Worm (Caenorhabditis elegans) whole organism, L1 larva: ENCODE data around the gene slc-36.2.

Source experiments
- C04F5.9 ChIP-seq: sonication (generic microtip); optimal IDR thresholded peaks from 2 replicates; lab custom pipeline; 2016; ENCODE audit warnings: missing genetic modification characterization, missing compliant biosample characterization
- C16A3.4 ChIP-seq: fragments of 150-350 bp; optimal IDR thresholded peaks from 2 replicates; lab custom pipeline; 2014; ENCODE audit warnings: missing biosample characterization, missing genetic modification characterization
- Y116A8C.19 ChIP-seq: sonication (generic microtip); optimal IDR thresholded peaks from 2 replicates; lab custom pipeline; 2016; ENCODE audit warnings: missing compliant biosample characterization, missing genetic modification characterization, borderline replicate concordance
- alr-1 ChIP-seq: fragments of 200-800 bp; sonication (Bioruptor generic); optimal IDR thresholded peaks from 2 replicates; lab custom pipeline; 2018; ENCODE audit warnings: borderline replicate concordance, mild to moderate bottlenecking, missing genetic modification characterization, missing compliant biosample characterization
- ama-1 ChIP-seq: fragments of 150-350 bp; optimal IDR thresholded peaks from 2 replicates; lab custom pipeline; 2014
- ceh-82 ChIP-seq, 3 experiments: fragments of 150-350 bp in 1 of 3; sonication (generic microtip) in 2 of 3; optimal IDR thresholded peaks; 2 replicates each; lab custom pipeline; 2014 to 2017; ENCODE audit warnings: missing biosample characterization in 3 of 3, missing genetic modification characterization in 3 of 3
- ceh-88 ChIP-seq: fragments of 200-800 bp; sonication (Bioruptor generic); IDR thresholded peaks from 2 replicates; pipeline ENCODE4 v1.3.6; 2022; ENCODE audit warnings: missing genetic modification characterization, missing compliant biosample characterization
- ceh-90 ChIP-seq: sonication (generic microtip); optimal IDR thresholded peaks from 2 replicates; lab custom pipeline; 2016; ENCODE audit warnings: missing genetic modification characterization, missing compliant biosample characterization
- ces-1 ChIP-seq: fragments of 150-350 bp; optimal IDR thresholded peaks from 2 replicates; lab custom pipeline; 2014; ENCODE audit warnings: missing biosample characterization, missing genetic modification reagents, missing genetic modification characterization
- dpl-1 ChIP-seq, 3 experiments: fragments of 150-350 bp in 2 of 3; sonication (generic microtip) in 1 of 3; optimal IDR thresholded peaks; 2 replicates each; lab custom pipeline; 2014 to 2017; ENCODE audit warnings: missing biosample characterization in 3 of 3, missing genetic modification characterization in 3 of 3, missing genetic modification reagents in 3 of 3
- efl-1 ChIP-seq, 4 experiments: fragments of 150-350 bp; optimal IDR thresholded peaks in 3 of 4; peaks in 1 of 4; 1 replicate in 1 of 4; 2 replicates in 3 of 4; lab custom pipeline; 2014; ENCODE audit warnings: missing biosample characterization in 2 of 4, missing genetic modification characterization in 2 of 4, missing genetic modification reagents in 2 of 4
- egl-13 ChIP-seq: sonication (generic microtip); optimal IDR thresholded peaks from 2 replicates; lab custom pipeline; 2016; ENCODE audit warnings: missing genotype, missing genetic modification reagents, missing genetic modification characterization, missing compliant biosample characterization
- elt-2 ChIP-seq: sonication (generic microtip); optimal IDR thresholded peaks from 2 replicates; lab custom pipeline; 2016; ENCODE audit warnings: missing genetic modification characterization, mild to moderate bottlenecking, inconsistent platforms, missing compliant biosample characterization, missing genetic modification reagents
- fkh-4 ChIP-seq: sonication (generic microtip); optimal IDR thresholded peaks from 2 replicates; lab custom pipeline; 2016; ENCODE audit warnings: missing compliant biosample characterization, missing genetic modification characterization, borderline replicate concordance
- fkh-8 ChIP-seq: sonication (generic microtip); optimal IDR thresholded peaks from 2 replicates; lab custom pipeline; 2016; ENCODE audit warnings: mild to moderate bottlenecking, missing genetic modification characterization, missing compliant biosample characterization
- grh-1 ChIP-seq: fragments of 200-800 bp; sonication (Bioruptor generic); IDR thresholded peaks from 2 replicates; pipeline ENCODE4 v1.3.6; 2022; ENCODE audit warnings: missing genetic modification reagents, missing genetic modification characterization, missing compliant biosample characterization
- hlh-17 ChIP-seq: fragments of 200-800 bp; sonication (Bioruptor generic); optimal IDR thresholded peaks from 2 replicates; lab custom pipeline; 2018; ENCODE audit warnings: missing genetic modification characterization, mild to moderate bottlenecking, missing compliant biosample characterization, moderate library complexity, borderline replicate concordance
- irx-1 ChIP-seq: sonication (generic microtip); optimal IDR thresholded peaks from 2 replicates; lab custom pipeline; 2016; ENCODE audit warnings: missing genetic modification characterization, missing compliant biosample characterization
- isw-1 ChIP-seq: fragments of 200-800 bp; sonication (Bioruptor generic); IDR thresholded peaks from 2 replicates; pipeline ENCODE4 v1.3.6; 2022; ENCODE audit warnings: missing genetic modification characterization, missing compliant biosample characterization
- lin-15B ChIP-seq: fragments of 150-350 bp; sonication (generic microtip); optimal IDR thresholded peaks from 3 replicates; lab custom pipeline; 2014; ENCODE audit warnings: missing biosample characterization, missing genetic modification characterization
- lin-35 ChIP-seq, 2 experiments: fragments of 150-350 bp; optimal IDR thresholded peaks; 2 replicates each; lab custom pipeline; 2014; ENCODE audit warnings: missing biosample characterization in 2 of 2, missing genetic modification characterization in 2 of 2, missing genetic modification reagents in 2 of 2
- lir-3 ChIP-seq: sonication (generic microtip); optimal IDR thresholded peaks from 2 replicates; lab custom pipeline; 2016; ENCODE audit warnings: mild to moderate bottlenecking, missing genetic modification characterization, moderate library complexity, missing compliant biosample characterization; ENCODE audit not compliant: poor library complexity
- mdl-1 ChIP-seq, 2 experiments: fragments of 150-350 bp; optimal IDR thresholded peaks; 2 replicates each; lab custom pipeline; 2014 to 2017; ENCODE audit warnings: missing biosample characterization in 2 of 2, missing genetic modification characterization in 2 of 2, inconsistent platforms in 1 of 2
- mef-2 ChIP-seq: fragments of 150-350 bp; optimal IDR thresholded peaks from 2 replicates; lab custom pipeline; 2014; ENCODE audit warnings: missing biosample characterization, missing genetic modification characterization
- mep-1 ChIP-seq: fragments of 150-350 bp; optimal IDR thresholded peaks from 2 replicates; lab custom pipeline; 2014; ENCODE audit warnings: missing biosample characterization, missing genetic modification characterization
- nhr-11 ChIP-seq: fragments of 150-350 bp; optimal IDR thresholded peaks from 2 replicates; lab custom pipeline; 2014; ENCODE audit warnings: missing biosample characterization, missing genetic modification characterization
- nhr-19 ChIP-seq: fragments of 200-800 bp; sonication (Bioruptor generic); conservative IDR thresholded peaks from 2 replicates; pipeline ENCODE4 v1.3.6; 2022; ENCODE audit warnings: missing genetic modification characterization, missing compliant biosample characterization
- nhr-20 ChIP-seq: sonication (generic microtip); optimal IDR thresholded peaks from 2 replicates; lab custom pipeline; 2016; ENCODE audit warnings: mild to moderate bottlenecking, missing genetic modification characterization, missing compliant biosample characterization
- nhr-237 ChIP-seq: fragments of 150-350 bp; optimal IDR thresholded peaks from 2 replicates; lab custom pipeline; 2014; ENCODE audit warnings: missing biosample characterization, missing genetic modification characterization
- nhr-47 ChIP-seq: sonication (generic microtip); optimal IDR thresholded peaks from 2 replicates; lab custom pipeline; 2016; ENCODE audit warnings: mild to moderate bottlenecking, missing genetic modification characterization, moderate library complexity, missing compliant biosample characterization
- nhr-71 ChIP-seq: sonication (generic microtip); optimal IDR thresholded peaks from 2 replicates; lab custom pipeline; 2016; ENCODE audit warnings: mild to moderate bottlenecking, missing genetic modification characterization, moderate library complexity, missing compliant biosample characterization
- nhr-76 ChIP-seq: sonication (generic microtip); optimal IDR thresholded peaks from 2 replicates; lab custom pipeline; 2017; ENCODE audit warnings: missing biosample characterization, missing genetic modification characterization
- nhr-77 ChIP-seq: fragments of 150-350 bp; optimal IDR thresholded peaks from 2 replicates; lab custom pipeline; 2014; ENCODE audit warnings: missing biosample characterization, missing genetic modification characterization
- nhr-85 ChIP-seq: sonication (generic microtip); peaks from one replicate; lab custom pipeline; 2016; ENCODE audit warnings: missing genetic modification characterization, inconsistent platforms, missing compliant biosample characterization
- nhr-90 ChIP-seq: sonication (generic microtip); optimal IDR thresholded peaks from 2 replicates; lab custom pipeline; 2016; ENCODE audit warnings: mild to moderate bottlenecking, missing genetic modification characterization, missing compliant biosample characterization; ENCODE audit not compliant: poor library complexity
- pag-3 ChIP-seq: sonication (generic microtip); optimal IDR thresholded peaks from 2 replicates; lab custom pipeline; 2017; ENCODE audit warnings: missing genetic modification characterization, mild to moderate bottlenecking, missing compliant biosample characterization, antibody characterized with exemption, borderline replicate concordance; ENCODE audit not compliant: insufficient read depth
- pax-3 ChIP-seq: fragments of 200-800 bp; sonication (Bioruptor generic); optimal IDR thresholded peaks from 2 replicates; lab custom pipeline; 2018; ENCODE audit warnings: mild to moderate bottlenecking, missing genetic modification characterization, moderate library complexity, missing compliant biosample characterization
- skn-1 ChIP-seq: fragments of 150-350 bp; optimal IDR thresholded peaks from 2 replicates; lab custom pipeline; 2014; ENCODE audit warnings: missing biosample characterization, missing genetic modification characterization
- snpc-4 ChIP-seq: fragments of 150-350 bp; optimal IDR thresholded peaks from 2 replicates; lab custom pipeline; 2014; ENCODE audit warnings: missing biosample characterization, missing genetic modification characterization
- snu-23 ChIP-seq: sonication (generic microtip); optimal IDR thresholded peaks from 2 replicates; lab custom pipeline; 2016; ENCODE audit warnings: missing genetic modification characterization, missing compliant biosample characterization
- sptf-1 ChIP-seq: fragments of 150-350 bp; optimal IDR thresholded peaks from 2 replicates; lab custom pipeline; 2014; ENCODE audit warnings: missing biosample characterization, missing genetic modification characterization
- swsn-7 ChIP-seq: sonication (generic microtip); optimal IDR thresholded peaks from 2 replicates; lab custom pipeline; 2016; ENCODE audit warnings: missing genetic modification characterization, missing compliant biosample characterization
- tbx-2 ChIP-seq: sonication (generic microtip); optimal IDR thresholded peaks from 2 replicates; lab custom pipeline; 2016; ENCODE audit warnings: missing genetic modification characterization, missing compliant biosample characterization
- tlp-1 ChIP-seq: fragments of 150-350 bp; optimal IDR thresholded peaks from 2 replicates; lab custom pipeline; 2014; ENCODE audit warnings: missing biosample characterization, missing genetic modification characterization
- unc-62 ChIP-seq: fragments of 150-350 bp; optimal IDR thresholded peaks from 2 replicates; lab custom pipeline; 2014; ENCODE audit warnings: missing biosample characterization, missing genetic modification reagents, missing genetic modification characterization
- unc-86 ChIP-seq: sonication (generic microtip); optimal IDR thresholded peaks from 2 replicates; lab custom pipeline; 2016; ENCODE audit warnings: missing genetic modification characterization, missing compliant biosample characterization
- unc-98 ChIP-seq: fragments of 200-800 bp; sonication (Bioruptor generic); IDR thresholded peaks from 2 replicates; pipeline ENCODE4 v1.3.6; 2022; ENCODE audit warnings: missing genetic modification characterization, missing compliant biosample characterization
- xbp-1 ChIP-seq: sonication (generic microtip); optimal IDR thresholded peaks from 2 replicates; lab custom pipeline; 2016; ENCODE audit warnings: missing genetic modification characterization, missing compliant biosample characterization
- zag-1 ChIP-seq: fragments of 150-350 bp; optimal IDR thresholded peaks from 2 replicates; lab custom pipeline; 2014; ENCODE audit warnings: missing biosample characterization, missing genetic modification characterization
- zip-4 ChIP-seq: fragments of 200-800 bp; sonication (Bioruptor generic); optimal IDR thresholded peaks from 2 replicates; lab custom pipeline; 2018; ENCODE audit warnings: mild to moderate bottlenecking, missing genetic modification characterization, moderate library complexity, missing compliant biosample characterization
- ztf-11 ChIP-seq, 2 experiments: sonication (generic microtip); optimal IDR thresholded peaks; 2 replicates each; lab custom pipeline; 2016 to 2017; ENCODE audit warnings: missing genetic modification characterization in 2 of 2, missing biosample characterization in 1 of 2, missing compliant biosample characterization in 1 of 2
- ztf-4 ChIP-seq: fragments of 150-350 bp; optimal IDR thresholded peaks from 2 replicates; lab custom pipeline; 2014; ENCODE audit warnings: missing biosample characterization, missing genetic modification characterization

Gene slc-36.2

DNA sequence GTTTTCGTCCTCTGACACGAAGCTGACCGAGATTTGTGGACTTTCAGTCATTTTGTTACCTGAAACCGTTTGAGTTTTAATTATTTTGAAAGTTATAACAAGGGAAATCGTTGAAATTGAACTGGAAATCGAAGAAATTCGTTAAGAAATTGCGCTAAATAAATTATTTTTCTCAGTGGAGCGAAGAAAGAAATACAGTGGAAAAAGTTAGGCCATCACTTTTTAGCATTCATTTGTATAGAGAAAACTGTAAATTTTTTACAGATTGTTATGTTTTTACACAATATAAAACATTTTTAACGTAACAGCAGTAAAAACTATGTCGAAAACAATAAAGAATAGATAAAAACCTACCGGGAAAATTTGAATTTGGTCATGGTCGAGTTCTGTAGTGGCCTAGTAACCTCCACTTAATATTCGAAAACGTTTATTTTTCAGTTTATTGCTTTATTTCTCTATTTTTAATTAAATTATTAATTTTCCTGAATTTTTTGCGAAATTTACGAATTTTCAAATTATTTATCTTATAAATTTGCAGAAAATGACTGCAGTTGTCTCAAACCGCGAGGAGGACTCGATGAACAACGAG lies 38.0 kb upstream of the slc-36.2 start, which contains the start of the genes gldi-1 and prp-21:
gldi-1 (minus strand) TSS at position 51 of the 589 bp plus-strand sequence.
prp-21 (plus strand) TSS at position 539 of the 589 bp plus-strand sequence.
- no peak for TF ChIP-seq unc-86 (tag; lab: Kevin White, UChicago)
- peak; percentile 3 for TF ChIP-seq nhr-90
- no peak for TF ChIP-seq skn-1 (tag; lab: Kevin White, UChicago)
- no peak for TF ChIP-seq hlh-17 (GFP tag; lab: Kevin White, UChicago)
- TF ChIP-seq C04F5.9 (tag; lab: Kevin White, UChicago) = no peak
- peak; percentile 16 for TF ChIP-seq mep-1 (tag; lab: Kevin White, UChicago)
- no peak for TF ChIP-seq nhr-77 (tag; lab: Kevin White, UChicago)
- peak; percentile 35 for TF ChIP-seq xbp-1 (tag; lab: Kevin White, UChicago)
- peak; percentile 49 for TF ChIP-seq lin-15B (tag; lab: Kevin White, UChicago)
- TF ChIP-seq ceh-90 (tag; lab: Kevin White, UChicago) = peak; percentile 79
- TF ChIP-seq tbx-2 (tag; lab: Kevin White, UChicago) = peak; percentile 37
- peak; percentile 79 for TF ChIP-seq nhr-85 (tag; lab: Kevin White, UChicago)
- no peak for TF ChIP-seq ztf-4 (tag; lab: Kevin White, UChicago)
- TF ChIP-seq elt-2 (tag; lab: Kevin White, UChicago) = no peak
- peak; percentile 55 for TF ChIP-seq fkh-4 (tag; lab: Kevin White, UChicago)
- peak in 1 of 2 experiments; percentile 63 for TF ChIP-seq ztf-11 (tag; optimal IDR thresholded peaks at IDR 0.05; lab: Kevin White, UChicago)
- TF ChIP-seq mdl-1 (tag; optimal IDR thresholded peaks at IDR 0.05; lab: Kevin White, UChicago) = no peak
- TF ChIP-seq sptf-1 (tag; lab: Kevin White, UChicago) = no peak
- no peak for TF ChIP-seq zip-4 (GFP tag; lab: Kevin White, UChicago)
- no peak for TF ChIP-seq unc-98 (GFP tag; lab: Robert Waterston, UW)
- peak; percentile 34 for TF ChIP-seq nhr-20 (tag; lab: Kevin White, UChicago)
- TF ChIP-seq egl-13 (tag; lab: Kevin White, UChicago) = peak; percentile 11
- TF ChIP-seq nhr-19 (GFP tag; lab: Robert Waterston, UW) = no peak
- TF ChIP-seq C16A3.4 (tag; lab: Kevin White, UChicago) = peak; percentile 6
- no peak for TF ChIP-seq grh-1 (GFP tag; lab: Robert Waterston, UW)
- TF ChIP-seq ceh-88 (GFP tag; lab: Robert Waterston, UW) = no peak
- TF ChIP-seq pax-3 = peak; percentile 6
- TF ChIP-seq unc-62 (GFP tag; lab: Kevin White, UChicago) = no peak
- no peak for TF ChIP-seq nhr-47 (tag; lab: Kevin White, UChicago)
- TF ChIP-seq ces-1 (GFP tag; lab: Kevin White, UChicago) = no peak
- TF ChIP-seq snpc-4 (tag; lab: Kevin White, UChicago) = no peak
- peak; percentile 57 for TF ChIP-seq nhr-71 (tag; lab: Kevin White, UChicago)
- peak; percentile 48 to 51 for TF ChIP-seq lin-35 (GFP tag; optimal IDR thresholded peaks at IDR 0.05; lab: Kevin White, UChicago)
- no peak for TF ChIP-seq ama-1
- TF ChIP-seq nhr-11 (tag; lab: Kevin White, UChicago) = no peak
- no peak for TF ChIP-seq zag-1 (tag; lab: Kevin White, UChicago)
- TF ChIP-seq alr-1 (tag; lab: Kevin White, UChicago) = no peak
- peak; percentile 29 to 62 (median 41) for TF ChIP-seq dpl-1 (GFP tag; optimal IDR thresholded peaks at IDR 0.05; lab: Kevin White, UChicago)
- TF ChIP-seq irx-1 (tag; lab: Kevin White, UChicago) = peak; percentile 74
- TF ChIP-seq pag-3 (tag; lab: Kevin White, UChicago) = no peak
- no peak for TF ChIP-seq mef-2 (tag; lab: Kevin White, UChicago)
- no peak for TF ChIP-seq nhr-76 (tag; lab: Kevin White, UChicago)
- peak; percentile 45 for TF ChIP-seq fkh-8
- TF ChIP-seq snu-23 = peak; percentile 39
- TF ChIP-seq tlp-1 = no peak
- no peak for TF ChIP-seq lir-3
- no peak for TF ChIP-seq nhr-237 (tag; lab: Kevin White, UChicago)
- TF ChIP-seq Y116A8C.19 (tag; lab: Kevin White, UChicago) = no peak
- no peak for TF ChIP-seq ceh-82 (tag; optimal IDR thresholded peaks at IDR 0.05; lab: Kevin White, UChicago)
- peak; percentile 24; the same call in 1 of the 2 replicates for TF ChIP-seq isw-1 (GFP tag; lab: Robert Waterston, UW)
- peak; percentile 31 to 42 for TF ChIP-seq efl-1 (optimal IDR thresholded peaks at IDR 0.05; lab: Kevin White, UChicago)
- TF ChIP-seq efl-1 (GFP tag; optimal IDR thresholded peaks at IDR 0.05 in 1 of 2; lab: Kevin White, UChicago) = peak; percentile 54 to 87
- peak; percentile 22 for TF ChIP-seq swsn-7 (tag; lab: Kevin White, UChicago)
